Worm (Caenorhabditis elegans) whole organism, L4 larva: ENCODE results near the gene T01B11.1.

Experiments
- F10B5.3 ChIP-seq: sonication (generic microtip); optimal IDR thresholded peaks from 2 replicates; lab custom pipeline; 2016; ENCODE audit warnings: mild to moderate bottlenecking, missing genetic modification characterization, missing compliant biosample characterization
- F37D6.2 ChIP-seq: sonication (generic microtip); optimal IDR thresholded peaks from 2 replicates; lab custom pipeline; 2016; ENCODE audit warnings: mild to moderate bottlenecking, missing genetic modification characterization, missing compliant biosample characterization
- F49E8.2 ChIP-seq: sonication (generic microtip); optimal IDR thresholded peaks from 2 replicates; lab custom pipeline; 2016; ENCODE audit warnings: missing compliant biosample characterization, mild to moderate bottlenecking, missing genetic modification characterization, borderline replicate concordance
- R02D3.7 ChIP-seq: fragments of 150-350 bp; sonication (generic microtip); optimal IDR thresholded peaks from 3 replicates; lab custom pipeline; 2014; ENCODE audit warnings: missing biosample characterization, missing genetic modification characterization
- T20F7.1 ChIP-seq: fragments of 200-800 bp; sonication (Bioruptor generic); optimal IDR thresholded peaks from 2 replicates; lab custom pipeline; 2018; ENCODE audit warnings: mild to moderate bottlenecking, missing genetic modification characterization, missing compliant biosample characterization
- Y105C5A.15 ChIP-seq: fragments of 200-800 bp; sonication (Bioruptor generic); IDR thresholded peaks from 2 replicates; pipeline ENCODE4 v1.3.6; 2022; ENCODE audit warnings: missing genetic modification characterization, missing compliant biosample characterization
- Y48G9A.11 ChIP-seq: fragments of 200-800 bp; sonication (Bioruptor generic); IDR thresholded peaks from 2 replicates; pipeline ENCODE4 v1.3.6; 2022; ENCODE audit warnings: missing genetic modification reagents, missing genetic modification characterization, missing compliant biosample characterization
- ZK337.2 ChIP-seq: fragments of 200-800 bp; sonication (Bioruptor generic); IDR thresholded peaks from 2 replicates; pipeline ENCODE4 v1.3.6; 2022; ENCODE audit warnings: missing genetic modification reagents, missing genetic modification characterization, missing compliant biosample characterization
- ZK546.5 ChIP-seq, 2 experiments: sonication (generic microtip); optimal IDR thresholded peaks; 2 replicates each; lab custom pipeline; 2017; ENCODE audit warnings: missing biosample characterization in 2 of 2, missing genetic modification characterization in 2 of 2
- aha-1 ChIP-seq: fragments of 150-350 bp; peaks from one replicate; lab custom pipeline; 2014; ENCODE audit warnings: missing biosample characterization, missing genetic modification characterization
- ceh-20 ChIP-seq: fragments of 200-800 bp; sonication (Bioruptor generic); IDR thresholded peaks from 2 replicates; pipeline ENCODE4 v1.3.6; 2022; ENCODE audit warnings: missing genetic modification reagents, missing genetic modification characterization, missing compliant biosample characterization
- ceh-32 ChIP-seq: sonication (generic microtip); optimal IDR thresholded peaks from 2 replicates; lab custom pipeline; 2016; ENCODE audit warnings: mild to moderate bottlenecking, missing genetic modification characterization, missing compliant biosample characterization; ENCODE audit not compliant: poor library complexity
- ceh-44 ChIP-seq: fragments of 200-800 bp; sonication (Bioruptor generic); IDR thresholded peaks from 2 replicates; pipeline ENCODE4 v1.3.6; 2022; ENCODE audit warnings: missing genetic modification reagents, missing genetic modification characterization, missing compliant biosample characterization
- ceh-62 ChIP-seq: sonication (generic microtip); optimal IDR thresholded peaks from 2 replicates; lab custom pipeline; 2017; ENCODE audit warnings: missing biosample characterization, missing genetic modification characterization
- ceh-82 ChIP-seq: sonication (generic microtip); optimal IDR thresholded peaks from 2 replicates; lab custom pipeline; 2017; ENCODE audit warnings: missing biosample characterization, missing genetic modification characterization
- cey-2 ChIP-seq: sonication (generic microtip); optimal IDR thresholded peaks from 3 replicates; lab custom pipeline; 2017; ENCODE audit warnings: missing genetic modification characterization, mild to moderate bottlenecking, missing compliant biosample characterization, antibody characterized with exemption, borderline replicate concordance; ENCODE audit not compliant: insufficient read depth
- ctbp-1 ChIP-seq: fragments of 200-800 bp; sonication (Bioruptor generic); IDR thresholded peaks from 2 replicates; pipeline ENCODE4 v1.3.6; 2022; ENCODE audit warnings: missing genetic modification reagents, missing genetic modification characterization, missing compliant biosample characterization
- daf-12 ChIP-seq: fragments of 150-350 bp; optimal IDR thresholded peaks from 2 replicates; lab custom pipeline; 2014; ENCODE audit warnings: missing biosample characterization, missing genetic modification reagents, missing genetic modification characterization
- duxl-1 ChIP-seq: sonication (generic microtip); optimal IDR thresholded peaks from 2 replicates; lab custom pipeline; 2016; ENCODE audit warnings: mild to moderate bottlenecking, missing genetic modification characterization, moderate library complexity, missing compliant biosample characterization; ENCODE audit not compliant: poor library complexity
- dve-1 ChIP-seq: sonication (generic microtip); optimal IDR thresholded peaks from 2 replicates; lab custom pipeline; 2017; ENCODE audit warnings: antibody characterized with exemption, mild to moderate bottlenecking, missing genetic modification characterization, missing compliant biosample characterization; ENCODE audit not compliant: insufficient read depth
- fkh-10 ChIP-seq: fragments of 150-350 bp; optimal IDR thresholded peaks from 2 replicates; lab custom pipeline; 2014; ENCODE audit warnings: missing biosample characterization, missing genetic modification reagents, missing genetic modification characterization
- gei-8 ChIP-seq: fragments of 200-800 bp; sonication (Bioruptor generic); optimal IDR thresholded peaks from 2 replicates; lab custom pipeline; 2018; ENCODE audit warnings: mild to moderate bottlenecking, missing genetic modification characterization, missing compliant biosample characterization
- hif-1 ChIP-seq, 2 experiments: sonication (generic microtip); optimal IDR thresholded peaks; 2 replicates each; lab custom pipeline; 2016 to 2017; ENCODE audit warnings: missing compliant biosample characterization in 2 of 2, missing genetic modification characterization in 2 of 2, missing genetic modification reagents in 2 of 2, missing genotype in 2 of 2, mild to moderate bottlenecking in 1 of 2
- hlh-11 ChIP-seq: fragments of 200-800 bp; sonication (Bioruptor generic); optimal IDR thresholded peaks from 2 replicates; lab custom pipeline; 2018; ENCODE audit warnings: mild to moderate bottlenecking, missing genetic modification characterization, missing compliant biosample characterization
- hmg-1.1 ChIP-seq: fragments of 200-800 bp; sonication (Bioruptor generic); IDR thresholded peaks from 2 replicates; pipeline ENCODE4 v1.3.6; 2022; ENCODE audit warnings: missing genetic modification reagents, missing genetic modification characterization, missing compliant biosample characterization
- jun-1 ChIP-seq: fragments of 150-350 bp; optimal IDR thresholded peaks from 2 replicates; lab custom pipeline; 2014; ENCODE audit warnings: missing biosample characterization, missing genetic modification reagents, missing genetic modification characterization
- lin-1 ChIP-seq: fragments of 200-800 bp; sonication (Bioruptor generic); IDR thresholded peaks from 2 replicates; pipeline ENCODE4 v1.3.6; 2022; ENCODE audit warnings: missing genetic modification reagents, missing genetic modification characterization, missing compliant biosample characterization
- lin-38 ChIP-seq: fragments of 200-800 bp; sonication (Bioruptor generic); IDR thresholded peaks from 2 replicates; pipeline ENCODE4 v1.3.6; 2022; ENCODE audit warnings: missing genetic modification reagents, missing genetic modification characterization, missing compliant biosample characterization
- mdl-1 ChIP-seq, 2 experiments: fragments of 150-350 bp in 1 of 2; sonication (generic microtip) in 1 of 2; optimal IDR thresholded peaks; 2 replicates each; lab custom pipeline; 2014 to 2017; ENCODE audit warnings: missing biosample characterization in 2 of 2, missing genetic modification characterization in 2 of 2
- mdt-29 ChIP-seq: fragments of 200-800 bp; sonication (Bioruptor generic); IDR thresholded peaks from 2 replicates; pipeline ENCODE4 v1.3.6; 2022; ENCODE audit warnings: missing genetic modification reagents, missing genetic modification characterization, missing compliant biosample characterization
- mxl-3 ChIP-seq: fragments of 200-800 bp; sonication (Bioruptor generic); optimal IDR thresholded peaks from 2 replicates; lab custom pipeline; 2018; ENCODE audit warnings: mild to moderate bottlenecking, missing genetic modification characterization, missing compliant biosample characterization
- nhr-10 ChIP-seq: fragments of 150-350 bp; optimal IDR thresholded peaks from 2 replicates; lab custom pipeline; 2014; ENCODE audit warnings: missing biosample characterization, missing genetic modification characterization
- nhr-111 ChIP-seq: fragments of 200-800 bp; sonication (Bioruptor generic); optimal IDR thresholded peaks from 2 replicates; lab custom pipeline; 2018; ENCODE audit warnings: mild to moderate bottlenecking, missing genetic modification characterization, missing compliant biosample characterization
- nhr-28 ChIP-seq: fragments of 150-350 bp; optimal IDR thresholded peaks from 2 replicates; lab custom pipeline; 2014; ENCODE audit warnings: missing biosample characterization, missing genetic modification characterization
- nhr-6 ChIP-seq: fragments of 150-350 bp; optimal IDR thresholded peaks from 2 replicates; lab custom pipeline; 2014; ENCODE audit warnings: missing biosample characterization, missing genetic modification characterization
- pha-4 ChIP-seq, 2 experiments: fragments of 150-350 bp in 1 of 2; fragments of 200-800 bp in 1 of 2; sonication (Bioruptor generic) in 1 of 2; IDR thresholded peaks in 1 of 2; optimal IDR thresholded peaks in 1 of 2; 2 replicates each; pipeline versions ENCODE4 v1.3.6 to Lab custom; 2014 to 2022; ENCODE audit warnings: missing genetic modification characterization in 2 of 2, missing genetic modification reagents in 2 of 2, missing biosample characterization in 1 of 2, missing compliant biosample characterization in 1 of 2
- php-3 ChIP-seq: fragments of 200-800 bp; sonication (Bioruptor generic); IDR thresholded peaks from 2 replicates; pipeline ENCODE4 v1.3.6; 2022; ENCODE audit warnings: missing genetic modification reagents, missing genetic modification characterization, missing compliant biosample characterization
- saeg-2 ChIP-seq: fragments of 200-800 bp; sonication (Bioruptor generic); IDR thresholded peaks from 2 replicates; pipeline ENCODE4 v1.3.6; 2022; ENCODE audit warnings: missing genetic modification reagents, missing genetic modification characterization, missing compliant biosample characterization
- set-16 ChIP-seq: fragments of 200-800 bp; sonication (Bioruptor generic); IDR thresholded peaks from 2 replicates; pipeline ENCODE4 v1.3.6; 2022; ENCODE audit warnings: missing genetic modification reagents, missing genetic modification characterization, missing compliant biosample characterization
- snpc-4 ChIP-seq: fragments of 150-350 bp; optimal IDR thresholded peaks from 2 replicates; lab custom pipeline; 2014; ENCODE audit warnings: missing biosample characterization, missing genetic modification characterization
- spr-3 ChIP-seq: fragments of 200-800 bp; sonication (Bioruptor generic); optimal IDR thresholded peaks from 2 replicates; lab custom pipeline; 2018; ENCODE audit warnings: mild to moderate bottlenecking, missing genetic modification characterization, missing compliant biosample characterization
- tag-97 ChIP-seq: fragments of 200-800 bp; sonication (Bioruptor generic); IDR thresholded peaks from 2 replicates; pipeline ENCODE4 v1.3.6; 2022; ENCODE audit warnings: missing genetic modification characterization, missing compliant biosample characterization
- unc-39 ChIP-seq: sonication (generic microtip); optimal IDR thresholded peaks from 2 replicates; lab custom pipeline; 2017; ENCODE audit warnings: missing biosample characterization, missing genetic modification characterization
- unc-62 ChIP-seq, 3 experiments: fragments of 150-350 bp in 1 of 3; sonication (generic microtip); optimal IDR thresholded peaks in 2 of 3; peaks in 1 of 3; 1 replicate in 1 of 3; 2 replicates in 2 of 3; lab custom pipeline; 2014 to 2017; ENCODE audit warnings: missing biosample characterization in 3 of 3, missing genetic modification characterization in 3 of 3, missing genetic modification reagents in 3 of 3, missing genotype in 1 of 3
- vab-7 ChIP-seq: fragments of 200-800 bp; sonication (Bioruptor generic); IDR thresholded peaks from 2 replicates; pipeline ENCODE4 v1.3.6; 2022; ENCODE audit warnings: missing genetic modification reagents, missing genetic modification characterization, missing compliant biosample characterization
- zag-1 ChIP-seq: fragments of 150-350 bp; optimal IDR thresholded peaks from 2 replicates; lab custom pipeline; 2014; ENCODE audit warnings: missing biosample characterization, missing genetic modification characterization
- zfp-2 ChIP-seq: sonication (generic microtip); optimal IDR thresholded peaks from 2 replicates; lab custom pipeline; 2016; ENCODE audit warnings: mild to moderate bottlenecking, missing genetic modification characterization, missing compliant biosample characterization
- zfp-3 ChIP-seq: fragments of 200-800 bp; sonication (Bioruptor generic); conservative IDR thresholded peaks from 2 replicates; pipeline ENCODE4 v1.3.6; 2022; ENCODE audit warnings: missing genetic modification reagents, missing genetic modification characterization, missing compliant biosample characterization
- ztf-11 ChIP-seq: fragments of 150-350 bp; optimal IDR thresholded peaks from 2 replicates; lab custom pipeline; 2014; ENCODE audit warnings: missing biosample characterization, missing genetic modification characterization

The T01B11.1 gene

ce11 chrIV:8432709-8433108 lies 14.3 kb upstream of the T01B11.1 start, which contains the start of the genes T26A8.4 and pdtf-1 (continued):
- peak; percentile 98 for TF ChIP-seq dve-1 (tag; lab: Kevin White, UChicago)
- TF ChIP-seq F10B5.3 (tag; lab: Kevin White, UChicago): peak; percentile 25
- peak; percentile 74; the same call in 1 of the 2 replicates for TF ChIP-seq vab-7 (GFP tag; lab: Robert Waterston, UW)
- peak; percentile 67 for TF ChIP-seq php-3
- no peak for TF ChIP-seq ceh-82 (tag; lab: Kevin White, UChicago)
- TF ChIP-seq nhr-111: no peak
- peak; percentile 55 for TF ChIP-seq nhr-10 (tag; lab: Kevin White, UChicago)
- peak; percentile 89 for TF ChIP-seq hmg-1.1 (GFP tag; lab: Robert Waterston, UW)
- TF ChIP-seq saeg-2 (GFP tag; lab: Robert Waterston, UW): peak; percentile 66; the same call in 1 of the 2 replicates
- no peak for TF ChIP-seq ZK337.2 (GFP tag; lab: Robert Waterston, UW)
- peak; percentile 6 to 70 for TF ChIP-seq ZK546.5 (tag; optimal IDR thresholded peaks at IDR 0.05; lab: Kevin White, UChicago)
- no peak for TF ChIP-seq cey-2 (tag; lab: Kevin White, UChicago)
- TF ChIP-seq ctbp-1 (GFP tag; lab: Robert Waterston, UW): peak; percentile 72
- peak; percentile 92 for TF ChIP-seq fkh-10 (GFP tag; lab: Kevin White, UChicago)
- peak in 1 of 2 experiments; percentile 100 for TF ChIP-seq unc-62 (GFP tag; optimal IDR thresholded peaks at IDR 0.05 in 1 of 2; lab: Kevin White, UChicago)
- no peak for TF ChIP-seq unc-62 (tag; optimal IDR thresholded peaks at IDR 0.05; lab: Kevin White, UChicago)
- TF ChIP-seq pha-4 (GFP tag; IDR thresholded peaks at IDR 0.05; lab: Robert Waterston, UW): peak; percentile 86
- TF ChIP-seq pha-4 (tag; optimal IDR thresholded peaks at IDR 0.05; lab: Kevin White, UChicago): no peak
- TF ChIP-seq daf-12 (tag; lab: Kevin White, UChicago): no peak
- TF ChIP-seq zag-1 (tag; lab: Kevin White, UChicago): no peak
- TF ChIP-seq ceh-32 (tag; lab: Kevin White, UChicago): no peak
- TF ChIP-seq Y48G9A.11 (GFP tag; lab: Robert Waterston, UW): peak; percentile 81
- no peak for TF ChIP-seq spr-3 (GFP tag; lab: Kevin White, UChicago)
- TF ChIP-seq duxl-1 (tag; lab: Kevin White, UChicago): peak; percentile 75
- TF ChIP-seq mdt-29 (GFP tag; lab: Robert Waterston, UW): peak; percentile 66
- peak; percentile 76 for TF ChIP-seq set-16 (GFP tag; lab: Robert Waterston, UW)
- TF ChIP-seq snpc-4: peak; percentile 76
- TF ChIP-seq mxl-3: peak; percentile 75
- peak; percentile 82 to 97 for TF ChIP-seq mdl-1 (tag; optimal IDR thresholded peaks at IDR 0.05; lab: Kevin White, UChicago)
- no peak for TF ChIP-seq ceh-62 (tag; lab: Kevin White, UChicago)
- TF ChIP-seq F49E8.2 (tag; lab: Kevin White, UChicago): peak; percentile 15
- peak; percentile 80 for TF ChIP-seq zfp-3 (GFP tag; lab: Robert Waterston, UW)
- no peak for TF ChIP-seq tag-97 (GFP tag; lab: Robert Waterston, UW)
- peak; percentile 80 for TF ChIP-seq T20F7.1 (GFP tag; lab: Kevin White, UChicago)
- peak; percentile 58; the same call in 1 of the 2 replicates for TF ChIP-seq lin-1 (GFP tag; lab: Robert Waterston, UW)
- peak; percentile 86 for TF ChIP-seq nhr-28 (tag; lab: Kevin White, UChicago)
- no peak for TF ChIP-seq ztf-11 (tag; lab: Kevin White, UChicago)
- TF ChIP-seq hlh-11 (tag; lab: Kevin White, UChicago): peak; percentile 92
- peak; percentile 88 for TF ChIP-seq ceh-20 (GFP tag; lab: Robert Waterston, UW)
- TF ChIP-seq ceh-44: peak; percentile 63; the same call in 1 of the 2 replicates
- peak; percentile 82 for TF ChIP-seq lin-38 (GFP tag; lab: Robert Waterston, UW)
- TF ChIP-seq Y105C5A.15 (GFP tag; lab: Robert Waterston, UW): no peak
- TF ChIP-seq aha-1: peak; percentile 100
- TF ChIP-seq nhr-6: peak; percentile 99
- peak; percentile 79 for TF ChIP-seq zfp-2 (tag; lab: Kevin White, UChicago)
- peak; percentile 15 for TF ChIP-seq gei-8 (GFP tag; lab: Kevin White, UChicago)
- TF ChIP-seq R02D3.7 (tag; lab: Kevin White, UChicago): no peak
- peak; percentile 38 to 86 for TF ChIP-seq hif-1 (tag; optimal IDR thresholded peaks at IDR 0.05; lab: Kevin White, UChicago)
- TF ChIP-seq unc-39 (tag; lab: Kevin White, UChicago): no peak
- TF ChIP-seq F37D6.2: peak; percentile 56
- peak; percentile 68 for TF ChIP-seq jun-1
